Fruit fly (Drosophila melanogaster): ENCODE data around the gene CG10973.
A peak's percentile ranks its signal among the peaks of the same experiment; 100 is the strongest.

Gene CG10973

dm6 chr3L:12792933-12793448, 38.4 kb upstream of the CG10973 start (continued):
- TF ChIP-seq Mad (GFP tag; optimal IDR thresholded peaks at IDR 0.05) (peak; percentile 24), hkb (optimal IDR thresholded peaks at IDR 0.05) (no peak), hkb (GFP tag; IDR thresholded peaks at IDR 0.05) (peak; percentile 69), gcm (GFP tag; optimal IDR thresholded peaks at IDR 0.05) (peak; percentile 75), tin (GFP tag; optimal IDR thresholded peaks at IDR 0.05) (peak; percentile 20), CG4820 (GFP tag; optimal IDR thresholded peaks at IDR 0.05) (peak; percentile 15), Med (GFP tag) (peak; percentile 70), Spps (tag; optimal IDR thresholded peaks at IDR 0.05) (peak; percentile 3), CG12942 (GFP tag; optimal IDR thresholded peaks at IDR 0.05) (no peak), CG13296 (GFP tag; optimal IDR thresholded peaks at IDR 0.05) (peak; percentile 75), B-H1 (GFP tag; IDR thresholded peaks at IDR 0.05) (no peak), CG11456 (GFP tag; IDR thresholded peaks at IDR 0.05) (0 out of 3 replicates have a peak, but pooled peaks have one; percentile 44), lmd (GFP tag; IDR thresholded peaks at IDR 0.05) (peak; percentile 64; the same call in 1 of the 2 replicates), CG17385 (GFP tag; optimal IDR thresholded peaks at IDR 0.05) (peak; percentile 53), CG3995 (GFP tag; optimal IDR thresholded peaks at IDR 0.05) (peak; percentile 20), CG7963 (GFP tag; IDR thresholded peaks at IDR 0.05; ENCODE audit: partially characterized antibody) (no peak), CG17361 (GFP tag; IDR thresholded peaks at IDR 0.05) (peak; percentile 76), Fer3 (tag; optimal IDR thresholded peaks at IDR 0.05) (peak; percentile 76), CG6689 (GFP tag; IDR thresholded peaks at IDR 0.05) (peak; percentile 60), Sox102F (GFP tag; optimal IDR thresholded peaks at IDR 0.05) (peak; percentile 61), sob (GFP tag; IDR thresholded peaks at IDR 0.05) (0 out of 2 replicates have a peak, but pooled peaks have one; percentile 38), pho (GFP tag; optimal IDR thresholded peaks at IDR 0.05) (peak; percentile 18), bcd (GFP tag; optimal IDR thresholded peaks at IDR 0.05) (peak; percentile 44), CrebB (tag; optimal IDR thresholded peaks at IDR 0.05) (peak; percentile 58), CG11085 (GFP tag; IDR thresholded peaks at IDR 0.05) (no peak), sd (tag; optimal IDR thresholded peaks at IDR 0.05) (peak; percentile 56), CG14710 (tag; optimal IDR thresholded peaks at IDR 0.05) (peak; percentile 47), mirr (GFP tag; optimal IDR thresholded peaks at IDR 0.05) (peak; percentile 27), HmgZ (tag; optimal IDR thresholded peaks at IDR 0.05) (peak; percentile 61), CG11723 (GFP tag; optimal IDR thresholded peaks at IDR 0.05) (no peak), danr (GFP tag; IDR thresholded peaks at IDR 0.05) (no peak), CG1233 (GFP tag; optimal IDR thresholded peaks at IDR 0.05) (peak; percentile 55), hbn (GFP tag; IDR thresholded peaks at IDR 0.05; ENCODE audit: partially characterized antibody) (no peak), CG9932 (GFP tag; IDR thresholded peaks at IDR 0.05) (peak; percentile 71), CG17829 (tag; optimal IDR thresholded peaks at IDR 0.05) (peak; percentile 67), YL-1 (GFP tag; optimal IDR thresholded peaks at IDR 0.05) (no peak), CG11695 (GFP tag; IDR thresholded peaks at IDR 0.05) (peak; percentile 92), CG14667 (GFP tag; IDR thresholded peaks at IDR 0.05) (peak; percentile 9; the same call in 1 of the 2 replicates), NfI (GFP tag; optimal IDR thresholded peaks at IDR 0.05) (peak; percentile 30), Hmx (GFP tag; optimal IDR thresholded peaks at IDR 0.05) (peak; percentile 70), CG15269 (tag; optimal IDR thresholded peaks at IDR 0.05) (peak; percentile 86), CG5953 (GFP tag; IDR thresholded peaks at IDR 0.05) (no peak), tgo (GFP tag; IDR thresholded peaks at IDR 0.05) (peak; percentile 21; the same call in 1 of the 3 replicates), her (GFP tag; optimal IDR thresholded peaks at IDR 0.05) (no peak), CG12299 (tag; optimal IDR thresholded peaks at IDR 0.05) (peak; percentile 44), CG12219 (GFP tag; optimal IDR thresholded peaks at IDR 0.05) (peak; percentile 63), ro (GFP tag; IDR thresholded peaks at IDR 0.05) (no peak), slou (GFP tag; optimal IDR thresholded peaks at IDR 0.05) (no peak), CG9609 (GFP tag; optimal IDR thresholded peaks at IDR 0.05) (peak; percentile 0), gsb-n (tag; optimal IDR thresholded peaks at IDR 0.05) (peak; percentile 40), CG5180 (GFP tag; optimal IDR thresholded peaks at IDR 0.05) (no peak)

Data from whole organism, embryonic.